Worm (Caenorhabditis elegans) whole organism, L1 larva: Measurements from ENCODE around the gene nphp-1.

Experiments used
- F16B12.6 ChIP-seq: fragments of 150-350 bp; optimal IDR thresholded peaks from 2 replicates; lab custom pipeline; 2014; ENCODE audit warnings: missing biosample characterization, missing genetic modification characterization
- blmp-1 ChIP-seq: fragments of 150-350 bp; optimal IDR thresholded peaks from 2 replicates; lab custom pipeline; 2014; ENCODE audit warnings: missing biosample characterization, missing genetic modification characterization
- ceh-63 ChIP-seq: fragments of 200-800 bp; sonication (Bioruptor generic); optimal IDR thresholded peaks from 2 replicates; lab custom pipeline; 2018; ENCODE audit warnings: mild to moderate bottlenecking, missing genetic modification characterization, missing compliant biosample characterization
- ceh-8 ChIP-seq: fragments of 200-800 bp; sonication (Bioruptor generic); optimal IDR thresholded peaks from 2 replicates; lab custom pipeline; 2018; ENCODE audit warnings: mild to moderate bottlenecking, missing genetic modification characterization, moderate library complexity, missing compliant biosample characterization
- ceh-90 ChIP-seq: sonication (generic microtip); optimal IDR thresholded peaks from 2 replicates; lab custom pipeline; 2016; ENCODE audit warnings: missing genetic modification characterization, missing compliant biosample characterization
- dpl-1 ChIP-seq, 3 experiments: fragments of 150-350 bp in 2 of 3; sonication (generic microtip) in 1 of 3; optimal IDR thresholded peaks; 2 replicates each; lab custom pipeline; 2014 to 2017; ENCODE audit warnings: missing biosample characterization in 3 of 3, missing genetic modification characterization in 3 of 3, missing genetic modification reagents in 3 of 3
- dsc-1 ChIP-seq: sonication (generic microtip); optimal IDR thresholded peaks from 2 replicates; lab custom pipeline; 2016; ENCODE audit warnings: mild to moderate bottlenecking, missing genetic modification characterization, missing compliant biosample characterization
- efl-1 ChIP-seq, 4 experiments: fragments of 150-350 bp; optimal IDR thresholded peaks in 3 of 4; peaks in 1 of 4; 1 replicate in 1 of 4; 2 replicates in 3 of 4; lab custom pipeline; 2014; ENCODE audit warnings: missing biosample characterization in 2 of 4, missing genetic modification characterization in 2 of 4, missing genetic modification reagents in 2 of 4
- egl-13 ChIP-seq: sonication (generic microtip); optimal IDR thresholded peaks from 2 replicates; lab custom pipeline; 2016; ENCODE audit warnings: missing genotype, missing genetic modification reagents, missing genetic modification characterization, missing compliant biosample characterization
- elt-2 ChIP-seq: sonication (generic microtip); optimal IDR thresholded peaks from 2 replicates; lab custom pipeline; 2016; ENCODE audit warnings: missing genetic modification characterization, mild to moderate bottlenecking, inconsistent platforms, missing compliant biosample characterization, missing genetic modification reagents
- fkh-4 ChIP-seq: sonication (generic microtip); optimal IDR thresholded peaks from 2 replicates; lab custom pipeline; 2016; ENCODE audit warnings: missing compliant biosample characterization, missing genetic modification characterization, borderline replicate concordance
- fkh-8 ChIP-seq: sonication (generic microtip); optimal IDR thresholded peaks from 2 replicates; lab custom pipeline; 2016; ENCODE audit warnings: mild to moderate bottlenecking, missing genetic modification characterization, missing compliant biosample characterization
- hpl-2 ChIP-seq: fragments of 150-350 bp; optimal IDR thresholded peaks from 2 replicates; lab custom pipeline; 2014; ENCODE audit warnings: missing biosample characterization, missing genetic modification reagents, missing genetic modification characterization
- isw-1 ChIP-seq: fragments of 200-800 bp; sonication (Bioruptor generic); IDR thresholded peaks from 2 replicates; pipeline ENCODE4 v1.3.6; 2022; ENCODE audit warnings: missing genetic modification characterization, missing compliant biosample characterization
- lin-14 ChIP-seq: fragments of 200-800 bp; sonication (Bioruptor generic); optimal IDR thresholded peaks from 2 replicates; lab custom pipeline; 2018; ENCODE audit warnings: mild to moderate bottlenecking, missing genetic modification characterization, moderate library complexity, missing compliant biosample characterization
- lin-15B ChIP-seq: fragments of 150-350 bp; sonication (generic microtip); optimal IDR thresholded peaks from 3 replicates; lab custom pipeline; 2014; ENCODE audit warnings: missing biosample characterization, missing genetic modification characterization
- lsy-2 ChIP-seq, 2 experiments: fragments of 150-350 bp; optimal IDR thresholded peaks; 2 replicates each; lab custom pipeline; 2014; ENCODE audit warnings: missing biosample characterization in 2 of 2, missing genetic modification characterization in 2 of 2
- mab-9 ChIP-seq: fragments of 200-800 bp; sonication (Bioruptor generic); IDR thresholded peaks from 2 replicates; pipeline ENCODE4 v1.3.6; 2022; ENCODE audit warnings: missing genetic modification reagents, missing genetic modification characterization, missing compliant biosample characterization
- mef-2 ChIP-seq: fragments of 150-350 bp; optimal IDR thresholded peaks from 2 replicates; lab custom pipeline; 2014; ENCODE audit warnings: missing biosample characterization, missing genetic modification characterization
- mep-1 ChIP-seq: fragments of 150-350 bp; optimal IDR thresholded peaks from 2 replicates; lab custom pipeline; 2014; ENCODE audit warnings: missing biosample characterization, missing genetic modification characterization
- nhr-71 ChIP-seq: sonication (generic microtip); optimal IDR thresholded peaks from 2 replicates; lab custom pipeline; 2016; ENCODE audit warnings: mild to moderate bottlenecking, missing genetic modification characterization, moderate library complexity, missing compliant biosample characterization
- nhr-77 ChIP-seq: fragments of 150-350 bp; optimal IDR thresholded peaks from 2 replicates; lab custom pipeline; 2014; ENCODE audit warnings: missing biosample characterization, missing genetic modification characterization
- pag-3 ChIP-seq: sonication (generic microtip); optimal IDR thresholded peaks from 2 replicates; lab custom pipeline; 2017; ENCODE audit warnings: missing genetic modification characterization, mild to moderate bottlenecking, missing compliant biosample characterization, antibody characterized with exemption, borderline replicate concordance; ENCODE audit not compliant: insufficient read depth
- skn-1 ChIP-seq: fragments of 150-350 bp; optimal IDR thresholded peaks from 2 replicates; lab custom pipeline; 2014; ENCODE audit warnings: missing biosample characterization, missing genetic modification characterization
- snpc-4 ChIP-seq: fragments of 150-350 bp; optimal IDR thresholded peaks from 2 replicates; lab custom pipeline; 2014; ENCODE audit warnings: missing biosample characterization, missing genetic modification characterization
- sox-4 ChIP-seq: sonication (generic microtip); optimal IDR thresholded peaks from 2 replicates; lab custom pipeline; 2016; ENCODE audit warnings: missing genetic modification characterization, missing compliant biosample characterization
- sptf-1 ChIP-seq: fragments of 150-350 bp; optimal IDR thresholded peaks from 2 replicates; lab custom pipeline; 2014; ENCODE audit warnings: missing biosample characterization, missing genetic modification characterization
- unc-30 ChIP-seq: sonication (generic microtip); optimal IDR thresholded peaks from 2 replicates; lab custom pipeline; 2017; ENCODE audit warnings: missing biosample characterization, missing genetic modification characterization
- xbp-1 ChIP-seq: sonication (generic microtip); optimal IDR thresholded peaks from 2 replicates; lab custom pipeline; 2016; ENCODE audit warnings: missing genetic modification characterization, missing compliant biosample characterization
- zag-1 ChIP-seq: fragments of 150-350 bp; optimal IDR thresholded peaks from 2 replicates; lab custom pipeline; 2014; ENCODE audit warnings: missing biosample characterization, missing genetic modification characterization
- ztf-4 ChIP-seq: fragments of 150-350 bp; optimal IDR thresholded peaks from 2 replicates; lab custom pipeline; 2014; ENCODE audit warnings: missing biosample characterization, missing genetic modification characterization

Gene nphp-1

DNA sequence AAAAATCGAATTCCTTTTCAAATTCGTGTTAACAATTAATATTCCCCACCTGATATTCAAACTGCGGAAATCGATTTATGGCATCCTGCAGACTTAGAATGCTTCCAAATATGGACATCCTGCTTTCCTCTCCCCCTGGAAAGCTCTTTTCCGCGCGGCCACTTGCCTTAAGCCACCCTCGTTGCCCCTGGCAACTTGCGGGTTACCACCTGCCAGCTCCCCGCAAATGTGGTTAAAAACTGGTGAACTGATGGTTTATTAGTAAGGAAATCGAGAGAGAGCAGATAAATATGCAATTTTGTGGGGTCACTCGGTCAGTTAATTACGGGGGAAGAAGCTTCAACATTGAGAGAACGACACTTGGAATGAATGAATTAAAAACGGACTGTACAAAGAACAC is at the start of gene nphp-1:
Gene nphp-1 (minus strand): TSS at position 145 of the 400 bp plus-strand sequence.
- TF ChIP-seq fkh-8 (tag; lab: Kevin White, UChicago) (peak; percentile 41), dpl-1 (GFP tag; optimal IDR thresholded peaks at IDR 0.05; lab: Kevin White, UChicago) (no peak)

DNA sequence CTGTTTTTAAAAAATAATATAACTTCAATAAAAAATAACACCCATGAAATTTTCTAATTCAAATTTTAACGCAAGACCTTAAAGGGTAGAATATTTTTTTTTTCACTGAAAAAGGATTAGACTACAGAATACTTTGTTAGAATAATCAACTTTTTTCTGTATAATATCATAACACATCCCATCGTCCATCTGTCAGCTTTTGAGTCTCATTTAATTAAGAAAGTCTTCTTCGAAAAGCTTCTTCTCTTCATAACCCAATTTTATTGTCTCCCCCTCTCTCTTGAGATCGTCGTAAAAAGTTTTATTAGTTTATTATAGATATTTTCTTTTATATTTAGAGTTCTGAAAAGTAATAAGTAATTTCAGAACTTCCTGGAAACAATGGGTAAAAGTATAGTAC is 44.0 kb upstream of the nphp-1 start:
- TF ChIP-seq sox-4 (tag; lab: Kevin White, UChicago) (no peak), mef-2 (tag; lab: Kevin White, UChicago) (no peak), lin-14 (GFP tag; lab: Kevin White, UChicago) (peak; percentile 1), xbp-1 (no peak), dpl-1 (GFP tag; optimal IDR thresholded peaks at IDR 0.05; lab: Kevin White, UChicago) (no peak)
- TF ChIP-seq, all 84 proteins: peak for 1

DNA sequence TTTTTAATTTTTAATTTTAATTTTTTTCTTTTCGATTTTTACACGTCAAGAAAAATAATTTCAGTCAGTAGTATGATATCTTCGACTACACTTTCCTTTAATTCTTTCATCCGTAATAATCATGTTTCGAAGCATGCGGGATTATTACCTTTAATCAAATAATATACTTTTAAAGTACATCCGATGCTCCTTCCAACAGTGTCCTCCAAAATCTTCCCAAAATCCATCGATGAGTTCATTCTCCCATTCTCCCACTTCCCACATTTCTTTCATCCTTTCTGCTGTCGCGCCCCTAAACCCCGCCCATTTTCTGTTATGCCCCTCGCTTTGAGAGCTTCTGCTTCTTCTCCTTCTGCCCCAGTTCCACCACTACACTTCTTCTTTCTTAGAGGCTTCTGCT is 42.7 kb upstream of the nphp-1 start, which contains the start of gene lgc-57:
Gene lgc-57 (plus strand): TSS at position 301 of the 400 bp plus-strand sequence.
- no peak for TF ChIP-seq mep-1 (tag; lab: Kevin White, UChicago)
- TF ChIP-seq ztf-4 (tag; lab: Kevin White, UChicago): no peak
- no peak for TF ChIP-seq ceh-8 (GFP tag; lab: Kevin White, UChicago)
- TF ChIP-seq zag-1 (tag; lab: Kevin White, UChicago): no peak
- TF ChIP-seq, all 84 proteins: peak for 0

- peak; percentile 26 for TF ChIP-seq elt-2 (tag; lab: Kevin White, UChicago)
- peak; percentile 70 for TF ChIP-seq blmp-1
- TF ChIP-seq nhr-77 (tag; lab: Kevin White, UChicago): no peak
- TF ChIP-seq skn-1 (tag; lab: Kevin White, UChicago): no peak
- TF ChIP-seq isw-1 (GFP tag; lab: Robert Waterston, UW): no peak
Observed at ce11 chrII:10693655-10694054, 41.6 kb upstream of the nphp-1 start, which contains the start of gene gbh-1. Gene gbh-1 (minus strand): TSS chrII:10693803.

- no peak for TF ChIP-seq efl-1 (optimal IDR thresholded peaks at IDR 0.05; lab: Kevin White, UChicago)
- TF ChIP-seq efl-1 (GFP tag; optimal IDR thresholded peaks at IDR 0.05 in 1 of 2; lab: Kevin White, UChicago): peak in 1 of 2 experiments; percentile 9
- TF ChIP-seq ceh-63 (GFP tag; lab: Kevin White, UChicago): no peak
Observed at ce11 chrII:10684954-10685353, 32.9 kb upstream of the nphp-1 start.

DNA sequence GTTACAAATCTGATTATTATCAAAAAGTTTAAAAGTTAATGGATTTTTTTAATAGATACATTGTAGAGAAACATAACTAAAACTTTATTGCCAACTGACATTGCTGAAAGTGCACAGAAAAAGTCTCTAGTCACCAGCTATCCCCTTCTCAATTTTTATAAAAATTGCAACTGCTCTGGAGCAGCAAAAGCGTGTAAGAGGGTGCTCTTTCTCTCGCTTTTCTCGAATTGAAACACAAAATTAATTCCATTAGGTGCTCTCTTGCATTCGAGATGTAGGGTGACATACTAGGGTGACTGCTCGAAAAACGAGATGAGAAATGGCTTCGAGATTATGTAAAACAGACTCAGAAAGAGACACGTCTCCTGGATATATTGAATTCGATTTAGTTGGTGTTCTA is 28.6 kb upstream of the nphp-1 start:
- TF ChIP-seq pag-3 (tag; lab: Kevin White, UChicago) (no peak), nhr-71 (tag; lab: Kevin White, UChicago) (no peak), egl-13 (tag; lab: Kevin White, UChicago) (no peak), fkh-8 (tag; lab: Kevin White, UChicago) (no peak), ceh-90 (no peak), mef-2 (tag; lab: Kevin White, UChicago) (no peak), lin-15B (tag; lab: Kevin White, UChicago) (no peak), snpc-4 (tag; lab: Kevin White, UChicago) (no peak), mab-9 (GFP tag; lab: Robert Waterston, UW) (no peak), hpl-2 (GFP tag; lab: Kevin White, UChicago) (no peak), mep-1 (tag; lab: Kevin White, UChicago) (no peak), F16B12.6 (no peak)
- TF ChIP-seq, all 84 proteins: peak for 0

DNA sequence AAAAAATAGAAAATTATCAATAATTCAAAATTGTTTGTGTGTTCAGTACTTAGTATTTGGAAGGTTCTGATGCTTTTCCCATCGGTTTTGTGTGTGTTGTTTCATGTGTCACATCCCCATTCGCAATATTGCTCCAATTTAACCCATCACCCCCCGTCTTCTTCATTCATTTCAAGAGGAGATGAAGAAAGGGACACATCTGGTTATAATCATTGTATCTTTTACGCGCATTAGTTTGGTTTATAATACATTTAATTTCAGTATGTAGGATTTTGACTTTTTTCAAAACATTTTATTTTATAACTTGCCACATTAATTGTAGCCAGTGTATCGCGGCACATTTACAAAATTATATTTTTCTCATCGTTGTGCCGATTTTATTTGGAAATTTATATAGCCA is 28.1 kb upstream of the nphp-1 start:
- no peak for TF ChIP-seq lsy-2 (tag; optimal IDR thresholded peaks at IDR 0.05; lab: Kevin White, UChicago)
- TF ChIP-seq sptf-1 (tag; lab: Kevin White, UChicago): no peak
- peak; percentile 62 for TF ChIP-seq fkh-4 (tag; lab: Kevin White, UChicago)
- TF ChIP-seq unc-30 (tag; lab: Kevin White, UChicago): no peak
- TF ChIP-seq dsc-1 (tag; lab: Kevin White, UChicago): peak; percentile 93
- no peak for TF ChIP-seq pag-3 (tag; lab: Kevin White, UChicago)
